Worm (Caenorhabditis elegans): ENCODE measurements around the gene srab-7.

DNA sequence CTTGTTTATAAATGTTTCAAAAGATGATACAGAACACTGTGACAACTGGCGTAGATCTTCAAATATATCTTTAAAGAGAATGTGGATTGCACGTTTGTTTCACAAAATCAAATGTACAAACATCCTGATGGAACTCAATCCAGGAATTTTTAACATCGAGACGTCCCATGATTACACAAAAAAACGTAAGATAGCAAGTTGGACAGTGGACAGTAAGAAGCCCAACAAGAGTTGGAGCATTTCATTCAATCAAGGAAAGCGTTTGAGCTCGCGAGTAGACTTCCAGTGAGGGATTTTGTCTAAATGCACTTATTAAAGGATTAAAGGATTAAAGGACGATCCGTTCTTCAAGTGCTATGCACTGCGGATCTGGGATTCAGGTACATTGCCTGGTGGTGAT is 4.3 kb upstream of the srab-7 start, which contains the start of gene C36C5.12:
- TF ChIP-seq dao-5 (tag; optimal IDR thresholded peaks at IDR 0.05) (no peak), him-1 (tag; optimal IDR thresholded peaks at IDR 0.05) (no peak), W03F9.2 (tag; optimal IDR thresholded peaks at IDR 0.05) (no peak)

Data from whole organism, L4/young adult.